Fruit fly (Drosophila melanogaster) whole organism, prepupa: Measurements from ENCODE around the gene upd2.
A peak's percentile ranks its signal among the peaks of the same experiment; 100 is the strongest.

ENCODE experiments used
- CG10669 ChIP-seq: fragments of 200-800 bp; sonication (Bioruptor generic); optimal IDR thresholded peaks from 3 replicates; lab custom pipeline; 2018; ENCODE audit warnings: missing biosample characterization, mild to moderate bottlenecking, missing genetic modification characterization, moderate library complexity
- CG11294 ChIP-seq: fragments of 200-800 bp; sonication (Bioruptor generic); IDR thresholded peaks from 2 replicates; pipeline ENCODE4 v1.3.6; 2022; ENCODE audit warnings: missing biosample characterization, missing genetic modification characterization
- CG11762 ChIP-seq: fragments of 200-800 bp; sonication (Bioruptor generic); optimal IDR thresholded peaks from 3 replicates; lab custom pipeline; 2016; ENCODE audit warnings: missing biosample characterization, missing genetic modification characterization; ENCODE audit not compliant: insufficient read depth
- CG11902 ChIP-seq: fragments of 200-800 bp; sonication (Bioruptor generic); optimal IDR thresholded peaks from 3 replicates; lab custom pipeline; 2016; ENCODE audit warnings: missing biosample characterization, missing genetic modification characterization
- CG16779 ChIP-seq: fragments of 200-800 bp; sonication (Bioruptor generic); optimal IDR thresholded peaks from 3 replicates; lab custom pipeline; 2017; ENCODE audit warnings: missing biosample characterization, mild to moderate bottlenecking, missing genetic modification characterization
- CG31627 ChIP-seq: fragments of 200-800 bp; sonication (Bioruptor generic); optimal IDR thresholded peaks from 3 replicates; lab custom pipeline; 2016; ENCODE audit warnings: missing biosample characterization, missing genetic modification characterization
- CG32006 ChIP-seq: fragments of 200-800 bp; sonication (Bioruptor generic); optimal IDR thresholded peaks from 3 replicates; lab custom pipeline; 2017; ENCODE audit warnings: missing biosample characterization, mild to moderate bottlenecking, missing genetic modification characterization
- CG34406 ChIP-seq: fragments of 200-800 bp; sonication (Bioruptor generic); optimal IDR thresholded peaks from 3 replicates; lab custom pipeline; 2016; ENCODE audit warnings: missing biosample characterization, missing genetic modification characterization
- CG3919 ChIP-seq: fragments of 200-800 bp; sonication (Bioruptor generic); optimal IDR thresholded peaks from 3 replicates; lab custom pipeline; 2016; ENCODE audit warnings: missing biosample characterization, missing genetic modification characterization
- CG6163 ChIP-seq: fragments of 200-800 bp; sonication (Bioruptor generic); IDR thresholded peaks from 3 replicates; pipeline ENCODE4 v1.3.6; 2022; ENCODE audit warnings: missing biosample characterization, missing genetic modification characterization
- CG6276 ChIP-seq: fragments of 200-800 bp; sonication (Bioruptor generic); optimal IDR thresholded peaks from 2 replicates; lab custom pipeline; 2017; ENCODE audit warnings: missing biosample characterization, mild to moderate bottlenecking, missing genetic modification characterization
- CG6792 ChIP-seq: fragments of 200-800 bp; sonication (Bioruptor generic); optimal IDR thresholded peaks from 3 replicates; lab custom pipeline; 2016; ENCODE audit warnings: missing biosample characterization, missing genetic modification characterization
- CG6808 ChIP-seq: fragments of 200-800 bp; sonication (Bioruptor generic); optimal IDR thresholded peaks from 3 replicates; lab custom pipeline; 2017; ENCODE audit warnings: missing biosample characterization, missing genetic modification characterization, mild to moderate bottlenecking, moderate library complexity, missing genetic modification reagents
- CG8319 ChIP-seq: fragments of 200-800 bp; sonication (Bioruptor generic); optimal IDR thresholded peaks from 3 replicates; lab custom pipeline; 2016; ENCODE audit warnings: missing biosample characterization, missing genetic modification characterization
- CG9139 ChIP-seq: fragments of 200-800 bp; sonication (Bioruptor generic); optimal IDR thresholded peaks from 3 replicates; lab custom pipeline; 2017; ENCODE audit warnings: missing biosample characterization, mild to moderate bottlenecking, missing genetic modification characterization
- Eip78C ChIP-seq: fragments of 200-800 bp; sonication (Bioruptor generic); peaks from one replicate; lab custom pipeline; 2016; ENCODE audit warnings: missing biosample characterization, missing genetic modification characterization
- Eip93F ChIP-seq: fragments of 200-800 bp; sonication (Bioruptor generic); optimal IDR thresholded peaks from 2 replicates; lab custom pipeline; 2016; ENCODE audit warnings: missing biosample characterization, mild to moderate bottlenecking, missing genetic modification characterization
- Ets21C ChIP-seq: fragments of 200-800 bp; sonication (Bioruptor generic); optimal IDR thresholded peaks from 3 replicates; lab custom pipeline; 2016; ENCODE audit warnings: missing biosample characterization, missing genetic modification characterization
- Ets96B ChIP-seq: fragments of 200-800 bp; optimal IDR thresholded peaks from 2 replicates; lab custom pipeline; 2019; ENCODE audit warnings: missing biosample characterization, mild to moderate bottlenecking, missing genetic modification characterization, moderate library complexity
- Gug ChIP-seq: fragments of 200-800 bp; sonication (Bioruptor generic); IDR thresholded peaks from 2 replicates; pipeline ENCODE4 v1.3.6; 2022; ENCODE audit warnings: missing biosample characterization, missing genetic modification characterization
- Hr39 ChIP-seq: fragments of 200-800 bp; sonication (Bioruptor generic); optimal IDR thresholded peaks from 2 replicates; lab custom pipeline; 2016; ENCODE audit warnings: missing biosample characterization, missing genetic modification characterization
- Hr4 ChIP-seq: fragments of 200-800 bp; sonication (Bioruptor generic); optimal IDR thresholded peaks from 3 replicates; lab custom pipeline; 2016; ENCODE audit warnings: missing biosample characterization, missing genetic modification characterization
- OdsH ChIP-seq: fragments of 200-800 bp; sonication (Bioruptor generic); optimal IDR thresholded peaks from 3 replicates; lab custom pipeline; 2016; ENCODE audit warnings: missing biosample characterization, missing genetic modification characterization
- Sox102F ChIP-seq: fragments of 200-800 bp; sonication (Bioruptor generic); optimal IDR thresholded peaks from 2 replicates; lab custom pipeline; 2016; ENCODE audit warnings: missing biosample characterization, mild to moderate bottlenecking, missing genetic modification characterization
- Sox14 ChIP-seq: fragments of 200-800 bp; sonication (Bioruptor generic); optimal IDR thresholded peaks from 3 replicates; lab custom pipeline; 2016; ENCODE audit warnings: missing biosample characterization, missing genetic modification characterization
- Sox15 ChIP-seq: fragments of 200-800 bp; sonication (Bioruptor generic); optimal IDR thresholded peaks from 3 replicates; lab custom pipeline; 2016; ENCODE audit warnings: missing biosample characterization, missing genetic modification characterization
- achi ChIP-seq: fragments of 200-800 bp; sonication (Bioruptor generic); optimal IDR thresholded peaks from 3 replicates; lab custom pipeline; 2016; ENCODE audit warnings: missing biosample characterization, missing genetic modification characterization
- cyc ChIP-seq: fragments of 200-800 bp; sonication (Bioruptor generic); optimal IDR thresholded peaks from 3 replicates; lab custom pipeline; 2016; ENCODE audit warnings: missing biosample characterization, missing genetic modification characterization
- dac ChIP-seq: fragments of 200-800 bp; sonication (Bioruptor generic); optimal IDR thresholded peaks from 2 replicates; lab custom pipeline; 2017; ENCODE audit warnings: missing biosample characterization, mild to moderate bottlenecking, missing genetic modification characterization
- dsx ChIP-seq: fragments of 200-800 bp; optimal IDR thresholded peaks from 3 replicates; lab custom pipeline; 2019; ENCODE audit warnings: missing biosample characterization, mild to moderate bottlenecking, missing genetic modification characterization, moderate library complexity; ENCODE audit not compliant: poor library complexity, severe bottlenecking
- eg ChIP-seq: fragments of 200-800 bp; sonication (Bioruptor generic); IDR thresholded peaks from 3 replicates; pipeline ENCODE4 v1.3.6; 2022; ENCODE audit warnings: missing biosample characterization, missing genetic modification characterization
- fkh ChIP-seq: fragments of 200-800 bp; sonication (Bioruptor generic); optimal IDR thresholded peaks from 3 replicates; lab custom pipeline; 2017; ENCODE audit warnings: missing biosample characterization, mild to moderate bottlenecking, missing genetic modification characterization, moderate library complexity
- lz ChIP-seq: fragments of 200-800 bp; sonication (Bioruptor generic); optimal IDR thresholded peaks from 3 replicates; lab custom pipeline; 2016; ENCODE audit warnings: missing biosample characterization, missing genetic modification characterization
- net ChIP-seq: fragments of 200-800 bp; sonication (Bioruptor generic); optimal IDR thresholded peaks from 3 replicates; lab custom pipeline; 2016; ENCODE audit warnings: missing biosample characterization, missing genetic modification characterization
- pdm3 ChIP-seq: fragments of 200-800 bp; sonication (Bioruptor generic); optimal IDR thresholded peaks from 3 replicates; lab custom pipeline; 2016; ENCODE audit warnings: missing biosample characterization, missing genetic modification characterization
- salr ChIP-seq, 2 experiments: fragments of 200-800 bp; sonication (Bioruptor generic); optimal IDR thresholded peaks; 3 replicates each; lab custom pipeline; 2016 to 2018; ENCODE audit warnings: missing biosample characterization in 2 of 2, missing genetic modification characterization in 2 of 2, mild to moderate bottlenecking in 1 of 2
- ss ChIP-seq, 2 experiments: fragments of 200-800 bp; sonication (Bioruptor generic); optimal IDR thresholded peaks; 2 replicates in 1 of 2; 3 replicates in 1 of 2; lab custom pipeline; 2017 to 2018; ENCODE audit warnings: mild to moderate bottlenecking in 2 of 2, missing biosample characterization in 2 of 2, missing genetic modification characterization in 2 of 2, moderate library complexity in 1 of 2
- svp ChIP-seq: fragments of 200-800 bp; sonication (Bioruptor generic); peaks from one replicate; lab custom pipeline; 2016; ENCODE audit warnings: missing biosample characterization, missing genetic modification characterization
- topi ChIP-seq: fragments of 200-800 bp; sonication (Bioruptor generic); optimal IDR thresholded peaks from 3 replicates; lab custom pipeline; 2016; ENCODE audit warnings: missing biosample characterization, missing genetic modification characterization

Gene upd2

dm6 chrX:18245182-18245581, 2.1 kb upstream of the upd2 start:
- TF ChIP-seq Sox102F (no peak), Hr39 (no peak), dac (GFP tag; lab: Kevin White, UChicago) (no peak), CG6792 (no peak), CG6808 (GFP tag; lab: Kevin White, UChicago) (no peak), CG3919 (GFP tag; lab: Kevin White, UChicago) (no peak), Ets96B (tag; lab: Kevin White, UChicago) (no peak), Sox14 (GFP tag; lab: Kevin White, UChicago) (no peak), Gug (GFP tag; lab: Robert Waterston, UW) (no peak), CG11294 (GFP tag; lab: Robert Waterston, UW) (no peak)

DNA sequence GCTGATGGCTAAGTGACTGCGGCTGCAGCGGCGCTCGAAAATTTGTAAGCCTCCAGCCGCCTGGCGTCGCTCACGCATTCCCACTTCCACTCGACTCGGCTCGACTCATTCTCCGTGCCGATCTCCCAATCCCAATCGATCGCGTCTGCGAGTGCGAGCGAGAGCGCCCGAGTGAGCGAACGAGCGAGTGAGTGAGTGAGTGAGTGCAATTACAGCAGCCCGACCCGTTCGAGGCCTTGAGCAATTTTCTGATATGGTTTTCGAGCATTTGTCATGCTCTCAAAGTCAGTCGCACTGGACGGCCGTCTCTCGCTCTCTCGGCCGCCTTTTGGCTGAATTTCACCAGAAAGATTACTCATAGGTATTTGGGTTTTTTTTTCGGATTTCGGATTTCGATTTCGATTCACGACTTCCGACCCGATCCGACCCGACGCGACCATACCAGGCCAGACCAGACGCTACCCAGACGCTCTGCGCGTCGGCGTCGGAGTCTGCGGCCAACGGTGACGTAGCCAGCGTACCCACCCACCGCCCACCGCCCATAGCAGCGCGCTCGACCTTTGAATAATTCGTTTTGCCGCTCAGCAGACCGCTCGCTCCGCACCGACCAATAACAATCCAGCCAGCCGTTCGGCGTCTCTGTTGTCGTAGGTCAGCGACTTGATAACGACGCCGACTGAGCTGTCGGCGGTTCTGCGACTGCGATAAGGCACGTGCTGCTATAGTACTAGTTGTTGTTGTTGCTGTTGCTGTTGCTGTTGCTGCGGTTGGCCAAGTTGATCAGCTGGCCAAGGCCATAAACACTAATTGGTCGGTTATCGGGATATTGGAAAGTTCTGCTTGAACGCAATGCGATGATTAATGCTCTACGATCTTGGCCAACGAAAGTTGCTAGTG, 540 bp upstream of the upd2 start:
- TF ChIP-seq lz (GFP tag; lab: Kevin White, UChicago) = no peak
- TF ChIP-seq salr (GFP tag; optimal IDR thresholded peaks at IDR 0.05; lab: Kevin White, UChicago) = no peak
- TF ChIP-seq CG34406 (GFP tag; lab: Kevin White, UChicago) = no peak
- no peak for TF ChIP-seq CG10669 (GFP tag; lab: Kevin White, UChicago)
- peak; percentile 70 for TF ChIP-seq svp (GFP tag; lab: Kevin White, UChicago)
- TF ChIP-seq Eip78C (GFP tag; lab: Kevin White, UChicago) = peak; percentile 48

DNA sequence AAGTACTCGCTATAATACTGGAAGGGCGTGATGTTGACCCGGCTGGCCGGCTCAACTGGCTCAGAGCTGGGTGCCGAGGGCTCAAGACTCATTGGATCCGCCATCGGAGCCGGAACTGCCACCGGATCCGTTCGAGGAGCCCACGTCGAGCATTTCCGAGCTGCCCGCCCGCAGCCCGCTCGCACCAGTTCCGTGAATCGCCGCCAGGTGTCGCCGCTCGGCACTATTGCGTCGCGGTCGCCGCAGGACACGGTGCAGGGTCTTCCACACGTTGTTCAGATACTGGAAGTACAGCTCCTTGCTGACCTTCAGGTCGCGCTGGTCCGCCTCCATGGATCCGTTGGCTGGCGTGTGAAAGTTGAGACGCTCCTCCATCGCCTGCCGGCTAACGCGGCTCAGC, 1.8 kb downstream of the upd2 start:
- TF ChIP-seq pdm3 (GFP tag; lab: Kevin White, UChicago) (no peak), eg (no peak), CG6276 (no peak), CG16779 (no peak), Ets96B (tag; lab: Kevin White, UChicago) (no peak), lz (GFP tag; lab: Kevin White, UChicago) (no peak), Hr4 (GFP tag; lab: Kevin White, UChicago) (no peak), dsx (GFP tag; lab: Kevin White, UChicago) (no peak)

dm6 chrX:18239301-18239700, 3.8 kb downstream of the upd2 start:
- peak; percentile 32 for TF ChIP-seq pdm3 (GFP tag; lab: Kevin White, UChicago)
- TF ChIP-seq cyc (GFP tag; lab: Kevin White, UChicago) = peak; percentile 38
- peak; percentile 16 for TF ChIP-seq Hr39
- TF ChIP-seq CG32006 = peak; percentile 23
- TF ChIP-seq dac (GFP tag; lab: Kevin White, UChicago) = peak; percentile 4
- no peak for TF ChIP-seq CG8319 (GFP tag; lab: Kevin White, UChicago)
- no peak for TF ChIP-seq Hr4 (GFP tag; lab: Kevin White, UChicago)
- TF ChIP-seq topi = peak; percentile 16
- peak; percentile 37 for TF ChIP-seq Eip78C (GFP tag; lab: Kevin White, UChicago)
- TF ChIP-seq CG31627 (GFP tag; lab: Kevin White, UChicago) = peak; percentile 21
- TF ChIP-seq lz (GFP tag; lab: Kevin White, UChicago) = peak; percentile 22
- TF ChIP-seq salr (GFP tag; optimal IDR thresholded peaks at IDR 0.05; lab: Kevin White, UChicago) = peak in 1 of 2 experiments; percentile 17
- TF ChIP-seq OdsH (GFP tag; lab: Kevin White, UChicago) = peak; percentile 27
- peak; percentile 49 for TF ChIP-seq CG3919 (GFP tag; lab: Kevin White, UChicago)
- TF ChIP-seq CG6792 = no peak
- no peak for TF ChIP-seq Eip93F (GFP tag; lab: Kevin White, UChicago)

DNA sequence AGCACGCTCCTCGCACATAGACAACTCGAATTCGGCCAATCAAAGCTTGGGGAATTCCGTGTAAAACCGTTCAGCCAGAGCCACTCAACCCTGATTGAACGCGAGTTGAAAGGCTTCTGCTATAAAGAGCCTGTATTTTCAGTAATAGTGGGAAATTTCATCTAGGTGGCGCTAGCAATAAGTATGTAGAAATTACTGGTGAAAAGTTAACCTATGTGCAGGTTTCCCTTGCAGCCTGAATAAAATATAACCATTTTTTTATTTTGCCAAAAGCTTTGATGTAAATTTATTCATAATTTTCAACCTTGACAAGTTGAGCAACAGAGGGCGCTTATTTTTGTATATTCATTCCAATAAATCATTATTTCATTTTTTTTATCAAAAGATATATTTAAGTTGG, 4.6 kb downstream of the upd2 start:
- TF ChIP-seq Sox14 (GFP tag; lab: Kevin White, UChicago) (no peak), pdm3 (GFP tag; lab: Kevin White, UChicago) (no peak), fkh (GFP tag; lab: Kevin White, UChicago) (no peak), CG31627 (GFP tag; lab: Kevin White, UChicago) (no peak), ss (GFP tag; optimal IDR thresholded peaks at IDR 0.05; lab: Kevin White, UChicago) (no peak), Ets21C (GFP tag; lab: Kevin White, UChicago) (no peak), Ets96B (tag; lab: Kevin White, UChicago) (no peak), achi (GFP tag; lab: Kevin White, UChicago) (no peak), CG11902 (GFP tag; lab: Kevin White, UChicago) (no peak), CG6163 (no peak), net (GFP tag; lab: Kevin White, UChicago) (no peak), lz (GFP tag; lab: Kevin White, UChicago) (no peak), CG9139 (GFP tag; lab: Kevin White, UChicago) (no peak), Gug (GFP tag; lab: Robert Waterston, UW) (no peak), Sox15 (GFP tag; lab: Kevin White, UChicago) (no peak), CG11762 (GFP tag; lab: Kevin White, UChicago) (no peak)
